Worm (Caenorhabditis elegans): Measurements from ENCODE around the gene T20F7.1.

T20F7.1 gene

DNA sequence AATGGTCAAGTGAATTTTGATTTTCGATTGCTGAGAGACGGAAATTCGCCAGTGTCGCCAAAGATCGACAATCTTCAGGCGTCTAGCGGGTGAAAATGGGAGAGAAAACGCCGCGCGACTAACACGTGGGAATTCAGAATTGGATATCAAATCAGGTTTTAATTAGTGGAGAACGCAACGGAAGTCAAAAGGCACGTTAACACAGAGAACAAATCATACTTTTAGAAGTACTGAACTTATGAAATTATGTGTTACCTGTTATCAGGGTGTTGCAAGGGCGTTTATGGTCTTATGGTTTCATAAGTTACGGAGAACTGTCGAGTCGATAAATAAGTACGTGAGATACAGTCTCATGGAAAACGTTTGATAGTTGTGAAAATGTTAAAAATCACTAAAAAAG, 1.4 kb upstream of the T20F7.1 start (continued):
- TF ChIP-seq dpl-1 (GFP tag; optimal IDR thresholded peaks at IDR 0.05) (no peak), nhr-11 (tag; optimal IDR thresholded peaks at IDR 0.05) (no peak), elt-2 (tag; optimal IDR thresholded peaks at IDR 0.05) (peak; percentile 32), lsy-2 (tag; optimal IDR thresholded peaks at IDR 0.05) (no peak), dsc-1 (tag; optimal IDR thresholded peaks at IDR 0.05) (no peak), tbx-2 (tag; optimal IDR thresholded peaks at IDR 0.05) (peak; percentile 48), lir-3 (tag; optimal IDR thresholded peaks at IDR 0.05; ENCODE audit: poor library complexity) (no peak), aly-2 (tag; optimal IDR thresholded peaks at IDR 0.05) (no peak), unc-86 (tag; optimal IDR thresholded peaks at IDR 0.05) (no peak), zag-1 (tag; optimal IDR thresholded peaks at IDR 0.05) (no peak), ama-1 (optimal IDR thresholded peaks at IDR 0.05) (no peak), nhr-28 (tag; optimal IDR thresholded peaks at IDR 0.05) (no peak), tlp-1 (tag; optimal IDR thresholded peaks at IDR 0.05) (no peak), nhr-19 (GFP tag; conservative IDR thresholded peaks at IDR 0.05) (no peak), skn-1 (tag; optimal IDR thresholded peaks at IDR 0.05) (no peak), ets-5 (GFP tag; IDR thresholded peaks at IDR 0.05) (no peak), fos-1 (tag; optimal IDR thresholded peaks at IDR 0.05) (no peak), ceh-63 (GFP tag; optimal IDR thresholded peaks at IDR 0.05) (no peak), nhr-12 (tag; optimal IDR thresholded peaks at IDR 0.05) (no peak), ztf-11 (tag; optimal IDR thresholded peaks at IDR 0.05) (no peak), nhr-76 (tag; optimal IDR thresholded peaks at IDR 0.05) (no peak), swsn-7 (tag; optimal IDR thresholded peaks at IDR 0.05) (no peak), zip-4 (GFP tag; optimal IDR thresholded peaks at IDR 0.05) (no peak), C04F5.9 (tag; optimal IDR thresholded peaks at IDR 0.05) (no peak), lin-35 (GFP tag; optimal IDR thresholded peaks at IDR 0.05) (peak in 1 of 2 experiments; percentile 69), nhr-20 (tag; optimal IDR thresholded peaks at IDR 0.05) (peak; percentile 72), alr-1 (tag; optimal IDR thresholded peaks at IDR 0.05; ENCODE audit: borderline replicate concordance) (no peak), sup-37 (GFP tag; optimal IDR thresholded peaks at IDR 0.05) (no peak), ceh-82 (tag; optimal IDR thresholded peaks at IDR 0.05) (no peak), jun-1 (tag; optimal IDR thresholded peaks at IDR 0.05) (no peak), pag-3 (tag; optimal IDR thresholded peaks at IDR 0.05; ENCODE audit: borderline replicate concordance, insufficient read depth) (no peak), lin-13 (GFP tag; optimal IDR thresholded peaks at IDR 0.05) (no peak), nhr-85 (tag) (peak; percentile 89), ces-1 (GFP tag; optimal IDR thresholded peaks at IDR 0.05) (no peak), ceh-88 (GFP tag; IDR thresholded peaks at IDR 0.05) (no peak), C16A3.4 (tag; optimal IDR thresholded peaks at IDR 0.05) (no peak), nhr-77 (tag; optimal IDR thresholded peaks at IDR 0.05) (no peak), hlh-4 (tag; optimal IDR thresholded peaks at IDR 0.05) (no peak), irx-1 (tag; optimal IDR thresholded peaks at IDR 0.05) (no peak), hlh-17 (GFP tag; optimal IDR thresholded peaks at IDR 0.05; ENCODE audit: borderline replicate concordance) (no peak), F16B12.6 (tag; optimal IDR thresholded peaks at IDR 0.05) (no peak), grh-1 (GFP tag; IDR thresholded peaks at IDR 0.05) (no peak), ztf-4 (tag; optimal IDR thresholded peaks at IDR 0.05) (no peak), C34B4.2 (tag; optimal IDR thresholded peaks at IDR 0.05) (no peak), mep-1 (tag; optimal IDR thresholded peaks at IDR 0.05) (no peak), snu-23 (GFP tag; optimal IDR thresholded peaks at IDR 0.05) (peak; percentile 43), egl-27 (tag; optimal IDR thresholded peaks at IDR 0.05) (no peak), nhr-237 (tag; optimal IDR thresholded peaks at IDR 0.05) (no peak), mab-9 (GFP tag; IDR thresholded peaks at IDR 0.05) (no peak), snpc-4 (tag; optimal IDR thresholded peaks at IDR 0.05) (no peak), egl-13 (tag; optimal IDR thresholded peaks at IDR 0.05) (no peak), mef-2 (tag; optimal IDR thresholded peaks at IDR 0.05) (no peak), nhr-84 (tag; optimal IDR thresholded peaks at IDR 0.05) (no peak)
